Fruit fly (Drosophila melanogaster) ovary, adult (tissue): ENCODE data around the gene Cyp4ac3.

Experiments
- CG17801 ChIP-seq: fragments of 200-800 bp; optimal IDR thresholded peaks from 2 replicates; lab custom pipeline; 2019; ENCODE audit warnings: missing biosample characterization, mild to moderate bottlenecking, missing genetic modification characterization, moderate library complexity; ENCODE audit not compliant: partially characterized antibody

Cyp4ac3 gene

dm6 chr2L:5297961-5298311 is 29.6 kb downstream of the Cyp4ac3 start:
- TF ChIP-seq CG17801, result no peak

- TF ChIP-seq CG17801, result peak; percentile 88
Observed at dm6 chr2L:5298978-5299627, 30.8 kb downstream of the Cyp4ac3 start.

dm6 chr2L:5299628-5299986 is 31.3 kb downstream of the Cyp4ac3 start:
- TF ChIP-seq CG17801, result no peak

dm6 chr2L:5300237-5300668 is 32.0 kb downstream of the Cyp4ac3 start:
- TF ChIP-seq CG17801, result no peak

- TF ChIP-seq CG17801, result no peak
Observed at dm6 chr2L:5300785-5301616, 32.7 kb downstream of the Cyp4ac3 start.

- peak; percentile 64 for TF ChIP-seq CG17801
Observed at dm6 chr2L:5302284-5302683, 34.0 kb downstream of the Cyp4ac3 start.

dm6 chr2L:5302692-5303043 is 34.4 kb downstream of the Cyp4ac3 start:
- TF ChIP-seq CG17801, result no peak

dm6 chr2L:5303044-5303904 is 35.0 kb downstream of the Cyp4ac3 start:
- peak; percentile 68 for TF ChIP-seq CG17801

dm6 chr2L:5304367-5304766 is 36.1 kb downstream of the Cyp4ac3 start:
- TF ChIP-seq CG17801, result no peak

- peak; percentile 46 for TF ChIP-seq CG17801
Observed at dm6 chr2L:5305240-5305875, 37.1 kb downstream of the Cyp4ac3 start.

- no peak for TF ChIP-seq CG17801
Observed at dm6 chr2L:5306373-5306997, 38.2 kb downstream of the Cyp4ac3 start.

- TF ChIP-seq CG17801, result no peak
Observed at dm6 chr2L:5309369-5309768, 41.1 kb downstream of the Cyp4ac3 start.

- TF ChIP-seq CG17801, result no peak
Observed at dm6 chr2L:5314630-5315159, 46.4 kb downstream of the Cyp4ac3 start, which contains the start of gene CG14024. CG14024 (minus strand) TSS chr2L:5314895.
